Worm (Caenorhabditis elegans): ENCODE measurements around the gene T09B9.1.
A peak's percentile ranks its signal among the peaks of the same experiment; 100 is the strongest.

The T09B9.1 gene

ce11 chrX:9756971-9757370, at the start of gene T09B9.1:
Gene T09B9.1 (plus strand): TSS chrX:9757271.
- no peak for TF ChIP-seq F37B4.10 (GFP tag; IDR thresholded peaks at IDR 0.05)
- peak; percentile 41 for TF ChIP-seq efl-1 (GFP tag; optimal IDR thresholded peaks at IDR 0.05)

- TF ChIP-seq nhr-27 (tag; optimal IDR thresholded peaks at IDR 0.05) (no peak), B0019.2 (GFP tag; conservative IDR thresholded peaks at IDR 0.05) (no peak), F52B5.7 (tag; optimal IDR thresholded peaks at IDR 0.05) (no peak), ceh-91 (GFP tag; IDR thresholded peaks at IDR 0.05) (no peak), ama-1 (optimal IDR thresholded peaks at IDR 0.05) (no peak), ama-1 (GFP tag; optimal IDR thresholded peaks at IDR 0.05) (no peak), nhr-90 (tag; optimal IDR thresholded peaks at IDR 0.05) (no peak), F37B4.10 (GFP tag; IDR thresholded peaks at IDR 0.05) (no peak), nhr-120 (GFP tag; IDR thresholded peaks at IDR 0.05) (no peak), ztf-25 (GFP tag; IDR thresholded peaks at IDR 0.05) (no peak), somi-1 (GFP tag; optimal IDR thresholded peaks at IDR 0.05) (no peak), akir-1 (GFP tag; optimal IDR thresholded peaks at IDR 0.05) (no peak), let-526 (GFP tag; IDR thresholded peaks at IDR 0.05) (no peak), lin-26 (GFP tag; IDR thresholded peaks at IDR 0.05) (no peak), unc-130 (GFP tag; optimal IDR thresholded peaks at IDR 0.05) (no peak), ztf-18 (tag; optimal IDR thresholded peaks at IDR 0.05) (no peak), hmg-1.2 (GFP tag; IDR thresholded peaks at IDR 0.05) (no peak)
Measured at ce11 chrX:9709462-9709861, 47.6 kb upstream of the T09B9.1 start, which contains the start of gene F15G9.6. Gene F15G9.6 (plus strand): TSS chrX:9709762.

- TF ChIP-seq K11D2.4 (GFP tag; IDR thresholded peaks at IDR 0.05) (no peak), tbx-9 (tag; optimal IDR thresholded peaks at IDR 0.05; ENCODE audit: borderline replicate concordance) (no peak), Y95B8A.8 (GFP tag; IDR thresholded peaks at IDR 0.05) (no peak), D2030.7 (GFP tag; IDR thresholded peaks at IDR 0.05) (no peak), lin-54 (GFP tag; optimal IDR thresholded peaks at IDR 0.05) (no peak), lin-26 (GFP tag; IDR thresholded peaks at IDR 0.05) (no peak)
Measured at ce11 chrX:9713613-9714012, 43.5 kb upstream of the T09B9.1 start, which contains the start of gene F15G9.2. Gene F15G9.2 (minus strand): TSS chrX:9713713.

ce11 chrX:9717265-9717664, 39.8 kb upstream of the T09B9.1 start, which contains the start of gene him-4:
Gene him-4 (plus strand): TSS chrX:9717565.
- TF ChIP-seq snpc-1.1 (tag; optimal IDR thresholded peaks at IDR 0.05; ENCODE audit: insufficient read depth) = no peak
- no peak for TF ChIP-seq pha-4 (tag; optimal IDR thresholded peaks at IDR 0.05)
- no peak for TF ChIP-seq lir-1 (GFP tag; conservative IDR thresholded peaks at IDR 0.05)
- TF ChIP-seq ceh-58 (GFP tag; IDR thresholded peaks at IDR 0.05) = no peak
- no peak for TF ChIP-seq ztf-28 (GFP tag; IDR thresholded peaks at IDR 0.05)
- no peak for TF ChIP-seq egl-18 (GFP tag; IDR thresholded peaks at IDR 0.05)
- TF ChIP-seq Y53G8AR.9 (GFP tag; conservative IDR thresholded peaks at IDR 0.05) = no peak
- TF ChIP-seq ceh-100 (GFP tag; IDR thresholded peaks at IDR 0.05) = no peak
- no peak for TF ChIP-seq nhr-120 (GFP tag; IDR thresholded peaks at IDR 0.05)
- TF ChIP-seq nfya-1 (tag; optimal IDR thresholded peaks at IDR 0.05; ENCODE audit: borderline replicate concordance, insufficient read depth) = no peak

- TF ChIP-seq dpff-1 (tag; optimal IDR thresholded peaks at IDR 0.05) (no peak), tlf-1 (GFP tag; optimal IDR thresholded peaks at IDR 0.05) (no peak), F55B11.4 (tag; optimal IDR thresholded peaks at IDR 0.05; ENCODE audit: borderline replicate concordance, insufficient read depth) (no peak), gei-17 (GFP tag; optimal IDR thresholded peaks at IDR 0.05) (no peak), mes-4 (tag; optimal IDR thresholded peaks at IDR 0.05) (no peak), B0019.2 (GFP tag; conservative IDR thresholded peaks at IDR 0.05) (no peak), athp-1 (tag; optimal IDR thresholded peaks at IDR 0.05) (no peak), atf-7 (tag; optimal IDR thresholded peaks at IDR 0.05) (no peak), ets-4 (GFP tag; optimal IDR thresholded peaks at IDR 0.05) (no peak), nfya-2 (GFP tag; IDR thresholded peaks at IDR 0.05) (no peak), attf-6 (GFP tag; IDR thresholded peaks at IDR 0.05) (no peak), ztf-3 (GFP tag; optimal IDR thresholded peaks at IDR 0.05) (no peak), B0035.1 (tag; optimal IDR thresholded peaks at IDR 0.05) (no peak), aptf-3 (GFP tag; IDR thresholded peaks at IDR 0.05) (no peak)
Measured at ce11 chrX:9719070-9719469, 38.0 kb upstream of the T09B9.1 start.

Data from whole organism, young adult.